Fruit fly (Drosophila melanogaster) S2 (cell line): ENCODE measurements around the gene CG15353.

ENCODE experiments used
- CG8478 ChIP-seq: fragments of >200 bp; optimal IDR thresholded peaks from 2 replicates; lab custom pipeline; 2018
- CTCF ChIP-seq, 2 experiments: fragments of >200 bp; optimal IDR thresholded peaks; 2 replicates each; lab custom pipeline; 2018

DNA sequence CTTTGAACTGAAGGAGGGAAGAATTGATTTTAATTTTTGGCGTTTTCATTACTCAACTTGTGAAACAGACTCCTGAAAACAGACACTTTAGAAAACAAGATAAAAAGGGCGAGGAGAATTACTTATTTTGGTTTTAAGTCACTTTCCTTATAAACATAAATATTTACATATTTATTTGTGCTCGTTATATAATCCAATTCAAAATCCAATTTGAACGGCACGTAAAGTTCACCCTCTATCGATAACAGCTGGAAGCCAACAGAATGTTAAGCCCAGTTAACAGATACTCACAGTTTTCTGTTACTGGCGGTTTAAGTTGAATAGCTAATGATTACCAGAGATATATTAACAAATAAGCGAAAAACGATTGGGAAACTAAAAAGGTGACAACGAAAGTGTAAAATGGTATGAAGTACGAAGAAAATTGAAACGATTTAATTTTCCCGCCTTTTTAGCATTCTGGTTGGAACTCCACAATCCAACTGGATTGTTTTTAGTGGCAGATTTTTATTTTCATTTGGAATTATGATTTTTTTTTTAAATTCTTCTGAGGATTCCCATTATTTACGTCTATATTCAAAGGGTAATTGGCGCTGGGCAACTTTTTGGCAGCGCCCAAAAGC, 27.7 kb downstream of the CG15353 start:
- TF ChIP-seq CG8478 (lab: Kevin White, UChicago) (no peak), CTCF (optimal IDR thresholded peaks at IDR 0.05; lab: Kevin White, UChicago) (no peak)
